Fruit fly (Drosophila melanogaster) whole organism: Measurements from ENCODE around the gene wit.

Experiments
- CG8478 ChIP-seq: fragments of >200 bp; optimal IDR thresholded peaks from 2 replicates; lab custom pipeline; 2018; ENCODE audit warnings: inconsistent platforms
- Dll ChIP-seq: fragments of >200 bp; optimal IDR thresholded peaks from 2 replicates; lab custom pipeline; 2017
- EcR ChIP-seq, 2 experiments: fragments of >200 bp; optimal IDR thresholded peaks; 2 replicates each; lab custom pipeline; 2017; ENCODE audit warnings: missing biosample characterization in 2 of 2, missing genetic modification characterization in 2 of 2, missing genetic modification reagents in 2 of 2
- pan ChIP-seq: fragments of >200 bp; optimal IDR thresholded peaks from 2 replicates; lab custom pipeline; 2017
- psq ChIP-seq: fragments of >200 bp; optimal IDR thresholded peaks from 2 replicates; lab custom pipeline; 2017
- usp ChIP-seq: fragments of >200 bp; optimal IDR thresholded peaks from 2 replicates; lab custom pipeline; 2017; ENCODE audit warnings: missing biosample characterization, missing genetic modification characterization, mixed read lengths

The wit gene

DNA sequence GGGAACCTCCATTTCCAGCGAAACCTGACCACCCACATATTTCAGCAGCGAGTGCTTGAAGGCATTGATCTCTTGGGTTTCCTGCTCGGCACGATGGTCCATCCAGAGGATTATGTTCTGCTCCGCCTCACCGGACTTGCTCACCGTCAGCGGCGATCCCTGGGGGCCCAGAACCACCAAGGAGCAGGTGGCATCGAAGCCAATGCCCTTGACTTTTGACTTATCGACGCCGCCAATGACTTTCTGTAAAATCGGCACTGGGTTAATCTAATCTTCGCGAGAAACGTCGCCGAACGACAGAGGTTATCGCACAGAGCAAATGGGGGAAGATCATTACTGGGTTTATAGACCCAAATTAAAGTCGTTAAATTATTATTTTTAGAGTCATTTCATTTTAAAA lies 47.1 kb downstream of the wit start:
- TF ChIP-seq Dll (lab: Kevin White, UChicago): no peak
- TF ChIP-seq pan: no peak
- no peak for TF ChIP-seq usp (GFP tag; lab: Kevin White, UChicago)
- no peak for TF ChIP-seq psq

- no peak for TF ChIP-seq pan
- TF ChIP-seq CG8478 (lab: Kevin White, UChicago): no peak
- TF ChIP-seq psq: no peak
- no peak for TF ChIP-seq EcR (GFP tag; optimal IDR thresholded peaks at IDR 0.05; lab: Kevin White, UChicago)
- no peak for TF ChIP-seq Dll (lab: Kevin White, UChicago)
- TF ChIP-seq usp (GFP tag; lab: Kevin White, UChicago): no peak
These were observed 50.2 kb downstream of the wit start, which contains the start of gene Mul1 for dm6 chr3L:4021260-4021831. Mul1 (plus strand) TSS chr3L:4021457.

DNA sequence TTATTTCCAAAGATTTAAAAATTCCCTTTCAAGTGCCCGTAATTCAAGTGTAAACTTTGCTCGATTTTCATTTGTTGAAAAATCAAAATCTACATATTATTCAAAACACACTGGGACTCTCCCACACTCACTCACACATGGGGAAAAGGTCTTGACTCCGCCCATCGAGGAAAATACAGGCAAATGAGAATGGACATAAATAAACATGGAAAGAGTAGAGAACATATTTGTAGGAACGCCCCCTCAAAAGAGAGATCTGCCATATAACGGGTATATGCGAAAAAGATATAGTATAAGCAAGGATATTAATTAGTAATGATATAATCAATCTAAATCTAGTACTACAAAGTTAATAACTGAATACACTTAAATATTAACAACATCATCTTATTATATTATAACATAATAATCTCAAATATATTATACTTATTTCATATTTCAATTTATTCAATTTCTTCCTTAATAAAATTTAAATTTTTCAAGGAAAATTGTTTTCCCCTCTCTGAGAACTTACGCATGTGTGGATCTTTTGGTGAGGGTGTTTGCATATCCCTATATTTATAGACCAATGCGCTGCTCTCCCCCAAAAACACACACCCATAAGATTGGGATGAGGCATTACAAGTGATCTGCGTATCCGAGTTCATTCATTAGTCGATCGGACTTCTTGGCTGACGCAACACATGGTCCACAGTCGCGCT lies 53.1 kb downstream of the wit start, which contains the start of gene FoxL1:
Gene FoxL1, plus strand, starts transcription at position 651 of the 701 bp plus-strand sequence.
- TF ChIP-seq EcR (GFP tag; optimal IDR thresholded peaks at IDR 0.05; lab: Kevin White, UChicago) (no peak), Dll (lab: Kevin White, UChicago) (no peak), psq (no peak), CG8478 (lab: Kevin White, UChicago) (no peak), pan (no peak), usp (GFP tag; lab: Kevin White, UChicago) (no peak)

DNA sequence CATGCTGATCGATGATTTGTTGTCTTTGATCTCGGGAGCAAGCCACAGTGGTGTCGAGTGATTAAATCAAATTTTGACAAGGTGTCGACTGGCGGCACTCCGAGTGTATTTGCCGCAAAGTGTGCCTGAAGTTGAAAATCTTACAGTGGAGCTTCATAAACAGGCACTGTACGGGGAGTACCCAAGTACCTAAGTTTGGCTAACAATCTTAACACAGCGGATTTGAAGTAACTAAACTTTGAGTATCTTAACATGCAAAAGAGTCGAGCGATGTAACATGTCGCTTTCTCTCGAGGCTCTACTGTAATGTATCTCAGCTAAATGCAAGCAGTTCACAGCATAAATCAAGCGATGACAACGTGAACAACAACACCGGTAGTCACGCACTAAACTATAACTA lies 54.8 kb downstream of the wit start:
- no peak for TF ChIP-seq CG8478 (lab: Kevin White, UChicago)
- no peak for TF ChIP-seq EcR (GFP tag; optimal IDR thresholded peaks at IDR 0.05; lab: Kevin White, UChicago)
- TF ChIP-seq pan: no peak
- no peak for TF ChIP-seq psq
- TF ChIP-seq usp (GFP tag; lab: Kevin White, UChicago): no peak
- TF ChIP-seq Dll (lab: Kevin White, UChicago): no peak

DNA sequence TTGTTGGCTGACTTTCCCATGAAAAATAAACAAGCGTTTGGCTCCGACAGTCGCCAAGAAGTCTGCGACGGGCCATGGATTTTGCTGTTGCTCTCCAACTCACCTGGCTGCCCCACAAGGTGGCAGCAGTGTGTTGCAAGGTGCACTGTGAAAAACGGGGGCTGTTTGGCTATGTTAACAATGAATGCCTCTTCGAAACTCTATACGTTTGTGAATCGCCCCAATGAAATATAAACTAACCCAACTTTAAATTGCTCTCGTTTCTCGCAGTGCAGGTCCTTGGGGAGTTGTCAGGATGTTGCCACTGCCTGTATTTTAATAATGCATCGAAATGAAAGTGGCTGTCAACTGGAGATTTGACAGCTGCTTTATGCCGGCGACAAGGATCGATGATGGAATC lies 57.2 kb downstream of the wit start:
- TF ChIP-seq CG8478 (lab: Kevin White, UChicago): no peak
- no peak for TF ChIP-seq pan
- no peak for TF ChIP-seq Dll (lab: Kevin White, UChicago)
- no peak for TF ChIP-seq EcR (GFP tag; optimal IDR thresholded peaks at IDR 0.05; lab: Kevin White, UChicago)
- TF ChIP-seq usp (GFP tag; lab: Kevin White, UChicago): no peak
- TF ChIP-seq psq: no peak
